Fruit fly (Drosophila melanogaster) whole organism, embryonic: ENCODE measurements around the gene bab1.

Source experiments
- ATbp ChIP-seq: fragments of 200-800 bp; sonication (Bioruptor generic); optimal IDR thresholded peaks from 2 replicates; lab custom pipeline; 2017; ENCODE audit warnings: missing biosample characterization, mild to moderate bottlenecking, missing genetic modification characterization, missing genetic modification reagents
- Blimp-1 ChIP-seq: fragments of 200-800 bp; sonication (Bioruptor generic); optimal IDR thresholded peaks from 3 replicates; lab custom pipeline; 2018; ENCODE audit warnings: missing biosample characterization, missing genetic modification characterization, mild to moderate bottlenecking, moderate library complexity, missing genetic modification reagents
- Bteb2 ChIP-seq: fragments of 200-800 bp; sonication (Bioruptor generic); optimal IDR thresholded peaks from 2 replicates; lab custom pipeline; 2016; ENCODE audit warnings: missing biosample characterization, missing genetic modification characterization
- CG10543 ChIP-seq: fragments of 200-800 bp; sonication (Bioruptor generic); optimal IDR thresholded peaks from 3 replicates; lab custom pipeline; 2017; ENCODE audit warnings: missing biosample characterization, mild to moderate bottlenecking, missing genetic modification characterization, moderate library complexity
- CG11398 ChIP-seq: fragments of 200-800 bp; sonication (Bioruptor generic); optimal IDR thresholded peaks from 2 replicates; lab custom pipeline; 2016; ENCODE audit warnings: missing biosample characterization, missing genetic modification characterization
- CG13296 ChIP-seq: fragments of 200-800 bp; sonication (Bioruptor generic); optimal IDR thresholded peaks from 3 replicates; lab custom pipeline; 2018; ENCODE audit warnings: missing biosample characterization, mild to moderate bottlenecking, missing genetic modification characterization
- CG15479 ChIP-seq: fragments of 200-800 bp; sonication (Bioruptor generic); optimal IDR thresholded peaks from 3 replicates; lab custom pipeline; 2019; ENCODE audit warnings: missing biosample characterization, mild to moderate bottlenecking, missing genetic modification characterization, moderate library complexity
- CG1602 ChIP-seq: fragments of 200-800 bp; sonication (Bioruptor generic); optimal IDR thresholded peaks from 3 replicates; lab custom pipeline; 2016; ENCODE audit warnings: missing biosample characterization, missing genetic modification characterization
- CG16779 ChIP-seq: fragments of 200-800 bp; sonication (Bioruptor generic); IDR thresholded peaks from 2 replicates; pipeline ENCODE4 v1.3.6; 2022; ENCODE audit warnings: missing biosample characterization, missing genetic modification characterization
- CG17186 ChIP-seq: fragments of 200-800 bp; sonication (Bioruptor generic); optimal IDR thresholded peaks from 3 replicates; lab custom pipeline; 2017; ENCODE audit warnings: missing biosample characterization, missing genetic modification reagents, missing genetic modification characterization
- CG31224 ChIP-seq: fragments of 200-800 bp; sonication (Bioruptor generic); IDR thresholded peaks from 2 replicates; pipeline ENCODE4 v1.3.6; 2022; ENCODE audit warnings: missing biosample characterization, missing genetic modification characterization
- CG31388 ChIP-seq: fragments of 200-800 bp; sonication (Bioruptor generic); optimal IDR thresholded peaks from 2 replicates; lab custom pipeline; 2016; ENCODE audit warnings: missing biosample characterization, missing genetic modification characterization
- CG31441 ChIP-seq: fragments of 200-800 bp; sonication (Bioruptor generic); IDR thresholded peaks from 2 replicates; pipeline ENCODE4 v1.3.6; 2022; ENCODE audit warnings: missing biosample characterization, missing genetic modification characterization
- CG3847 ChIP-seq: fragments of 200-800 bp; sonication (Bioruptor generic); IDR thresholded peaks from 2 replicates; pipeline ENCODE4 v1.3.6; 2022; ENCODE audit warnings: missing biosample characterization, missing genetic modification characterization
- CG6254 ChIP-seq: fragments of 200-800 bp; sonication (Bioruptor generic); optimal IDR thresholded peaks from 3 replicates; lab custom pipeline; 2017; ENCODE audit warnings: mild to moderate bottlenecking, missing biosample characterization, missing genetic modification reagents, missing genetic modification characterization
- CG7556 ChIP-seq: fragments of 200-800 bp; sonication (Bioruptor generic); optimal IDR thresholded peaks from 2 replicates; lab custom pipeline; 2017; ENCODE audit warnings: missing biosample characterization, mild to moderate bottlenecking, missing genetic modification characterization
- CG8388 ChIP-seq: fragments of 200-800 bp; sonication (Bioruptor generic); optimal IDR thresholded peaks from 2 replicates; lab custom pipeline; 2019; ENCODE audit warnings: missing biosample characterization, mild to moderate bottlenecking, missing genetic modification characterization, moderate library complexity
- CG9437 ChIP-seq: fragments of 200-800 bp; sonication (Bioruptor generic); optimal IDR thresholded peaks from 2 replicates; lab custom pipeline; 2018; ENCODE audit warnings: missing biosample characterization, mild to moderate bottlenecking, missing genetic modification characterization
- Camta ChIP-seq: fragments of 200-800 bp; sonication (Bioruptor generic); optimal IDR thresholded peaks from 2 replicates; lab custom pipeline; 2016; ENCODE audit warnings: missing biosample characterization, missing genetic modification characterization
- Dp ChIP-seq: fragments of 200-800 bp; sonication (Bioruptor generic); optimal IDR thresholded peaks from 2 replicates; lab custom pipeline; 2018; ENCODE audit warnings: missing biosample characterization, mild to moderate bottlenecking, missing genetic modification characterization, moderate library complexity
- Hr3 ChIP-seq: fragments of 200-800 bp; sonication (Bioruptor generic); optimal IDR thresholded peaks from 3 replicates; lab custom pipeline; 2016; ENCODE audit warnings: missing biosample characterization, missing genetic modification characterization
- Hr39 ChIP-seq: fragments of >200 bp; optimal IDR thresholded peaks from 2 replicates; lab custom pipeline; 2017
- Neu2 ChIP-seq: fragments of 200-800 bp; sonication (Bioruptor generic); optimal IDR thresholded peaks from 3 replicates; lab custom pipeline; 2016; ENCODE audit warnings: missing biosample characterization, missing genetic modification characterization, borderline replicate concordance
- Poxn ChIP-seq: fragments of 200-800 bp; sonication (Bioruptor generic); IDR thresholded peaks from 2 replicates; pipeline ENCODE4 v1.3.6; 2022; ENCODE audit warnings: missing biosample characterization, missing genetic modification characterization
- Usf ChIP-seq: fragments of 200-800 bp; sonication (Bioruptor generic); optimal IDR thresholded peaks from 2 replicates; lab custom pipeline; 2017; ENCODE audit warnings: missing genotype, missing biosample characterization, missing genetic modification characterization
- ato ChIP-seq: fragments of 200-800 bp; sonication (Bioruptor generic); IDR thresholded peaks from 2 replicates; pipeline ENCODE4 v1.3.6; 2022; ENCODE audit warnings: missing biosample characterization, missing genetic modification characterization; ENCODE audit not compliant: partially characterized antibody
- danr ChIP-seq: fragments of 200-800 bp; sonication (Bioruptor generic); IDR thresholded peaks from 2 replicates; pipeline ENCODE4 v1.3.6; 2022; ENCODE audit warnings: missing biosample characterization, missing genetic modification characterization
- fd3F ChIP-seq: fragments of 200-800 bp; sonication (Bioruptor generic); optimal IDR thresholded peaks from 2 replicates; lab custom pipeline; 2018; ENCODE audit warnings: missing biosample characterization, mild to moderate bottlenecking, missing genetic modification characterization, moderate library complexity
- fd64A ChIP-seq: fragments of 200-800 bp; sonication (Bioruptor generic); optimal IDR thresholded peaks from 3 replicates; lab custom pipeline; 2018; ENCODE audit warnings: missing biosample characterization, mild to moderate bottlenecking, missing genetic modification characterization
- gce ChIP-seq: fragments of 200-800 bp; sonication (Bioruptor generic); IDR thresholded peaks from 3 replicates; pipeline ENCODE4 v1.3.6; 2022; ENCODE audit warnings: missing biosample characterization, missing genetic modification characterization
- hth ChIP-seq: fragments of >200 bp; optimal IDR thresholded peaks from 2 replicates; lab custom pipeline; 2017; ENCODE audit warnings: inconsistent platforms
- kay ChIP-seq: fragments of 200-800 bp; sonication (Bioruptor generic); optimal IDR thresholded peaks from 2 replicates; lab custom pipeline; 2016; ENCODE audit warnings: missing biosample characterization, missing genetic modification characterization
- klu ChIP-seq: fragments of 200-800 bp; sonication (Bioruptor generic); IDR thresholded peaks from 2 replicates; pipeline ENCODE4 v1.3.6; 2022; ENCODE audit warnings: missing biosample characterization, missing genetic modification characterization
- lola ChIP-seq, 3 experiments: fragments of >200 bp in 2 of 3; fragments of 200-800 bp in 1 of 3; sonication (Bioruptor generic) in 1 of 3; optimal IDR thresholded peaks; 2 replicates each; lab custom pipeline; 2017 to 2019; ENCODE audit warnings: missing biosample characterization in 3 of 3, missing genetic modification characterization in 3 of 3, mild to moderate bottlenecking in 1 of 3, moderate library complexity in 1 of 3
- nmo ChIP-seq: fragments of 200-800 bp; sonication (Bioruptor generic); optimal IDR thresholded peaks from 2 replicates; lab custom pipeline; 2018; ENCODE audit warnings: missing biosample characterization, mild to moderate bottlenecking, missing genetic modification characterization, moderate library complexity
- oc ChIP-seq: fragments of 200-800 bp; sonication (Bioruptor generic); optimal IDR thresholded peaks from 2 replicates; lab custom pipeline; 2018; ENCODE audit warnings: missing biosample characterization, mild to moderate bottlenecking, missing genetic modification characterization, moderate library complexity
- pnt ChIP-seq: fragments of 200-800 bp; sonication (Bioruptor generic); optimal IDR thresholded peaks from 3 replicates; lab custom pipeline; 2016; ENCODE audit warnings: missing biosample characterization, missing genetic modification characterization
- pros ChIP-seq: fragments of 200-800 bp; sonication (Bioruptor generic); optimal IDR thresholded peaks from 3 replicates; lab custom pipeline; 2019; ENCODE audit warnings: missing biosample characterization, mild to moderate bottlenecking, missing genetic modification characterization, moderate library complexity
- run ChIP-seq: fragments of 200-800 bp; sonication (Bioruptor generic); optimal IDR thresholded peaks from 3 replicates; lab custom pipeline; 2018; ENCODE audit warnings: missing biosample characterization, mild to moderate bottlenecking, missing genetic modification characterization
- sc ChIP-seq, 3 experiments: fragments of >200 bp in 2 of 3; fragments of 200-800 bp in 1 of 3; sonication (Bioruptor generic) in 1 of 3; optimal IDR thresholded peaks; 2 replicates in 2 of 3; 3 replicates in 1 of 3; lab custom pipeline; 2017; ENCODE audit warnings: mild to moderate bottlenecking in 1 of 3, missing biosample characterization in 1 of 3, missing genetic modification characterization in 1 of 3, missing genetic modification reagents in 1 of 3
- schlank ChIP-seq: fragments of 200-800 bp; sonication (Bioruptor generic); optimal IDR thresholded peaks from 2 replicates; lab custom pipeline; 2018; ENCODE audit warnings: missing biosample characterization, mild to moderate bottlenecking, missing genetic modification characterization
- sd ChIP-seq: fragments of 200-800 bp; sonication (Bioruptor generic); optimal IDR thresholded peaks from 3 replicates; lab custom pipeline; 2018; ENCODE audit warnings: missing biosample characterization, mild to moderate bottlenecking, missing genetic modification characterization, moderate library complexity
- sr ChIP-seq: fragments of 200-800 bp; sonication (Bioruptor generic); IDR thresholded peaks from 3 replicates; pipeline ENCODE4 v1.3.6; 2022; ENCODE audit warnings: missing biosample characterization, missing genetic modification characterization
- tgo ChIP-seq: fragments of 200-800 bp; sonication (Bioruptor generic); IDR thresholded peaks from 3 replicates; pipeline ENCODE4 v1.3.6; 2022; ENCODE audit warnings: missing biosample characterization, missing genetic modification characterization
- tna ChIP-seq: fragments of 200-800 bp; sonication (Bioruptor generic); IDR thresholded peaks from 2 replicates; pipeline ENCODE4 v1.3.6; 2022; ENCODE audit warnings: missing biosample characterization, missing genetic modification characterization; ENCODE audit not compliant: partially characterized antibody
- trh ChIP-seq: fragments of 200-800 bp; sonication (Bioruptor generic); optimal IDR thresholded peaks from 2 replicates; lab custom pipeline; 2016; ENCODE audit warnings: missing biosample characterization, missing genetic modification characterization
- tx ChIP-seq: fragments of 200-800 bp; sonication (Bioruptor generic); optimal IDR thresholded peaks from 2 replicates; lab custom pipeline; 2016; ENCODE audit warnings: missing biosample characterization, missing genetic modification characterization
- z ChIP-seq: fragments of 200-800 bp; sonication (Bioruptor generic); IDR thresholded peaks from 3 replicates; pipeline ENCODE4 v1.3.6; 2022; ENCODE audit warnings: missing biosample characterization, missing genetic modification characterization
- zen ChIP-seq: fragments of 200-800 bp; sonication (Bioruptor generic); optimal IDR thresholded peaks from 3 replicates; lab custom pipeline; 2018; ENCODE audit warnings: missing biosample characterization, mild to moderate bottlenecking, missing genetic modification characterization, moderate library complexity
- zen2 ChIP-seq: fragments of 200-800 bp; sonication (Bioruptor generic); IDR thresholded peaks from 3 replicates; pipeline ENCODE4 v1.3.6; 2022; ENCODE audit warnings: missing biosample characterization, missing genetic modification characterization; ENCODE audit not compliant: partially characterized antibody

The bab1 gene

dm6 chr3L:1084380-1085097 lies 16.4 kb downstream of the bab1 start (continued):
- TF ChIP-seq Camta: no peak
- no peak for TF ChIP-seq CG31388
- TF ChIP-seq Dp: no peak
- no peak for TF ChIP-seq pros (GFP tag; lab: Kevin White, UChicago)
- no peak for TF ChIP-seq CG10543 (GFP tag; lab: Kevin White, UChicago)
- no peak for TF ChIP-seq ato (GFP tag; lab: Robert Waterston, UW)
- TF ChIP-seq CG13296 (GFP tag; lab: Kevin White, UChicago): no peak
- TF ChIP-seq Poxn: no peak
- no peak for TF ChIP-seq Hr39 (lab: Kevin White, UChicago)
- no peak for TF ChIP-seq schlank (tag; lab: Kevin White, UChicago)
- no peak for TF ChIP-seq CG17186 (GFP tag; lab: Kevin White, UChicago)
- no peak for TF ChIP-seq CG1602 (GFP tag; lab: Kevin White, UChicago)
- no peak for TF ChIP-seq sd (tag; lab: Kevin White, UChicago)
- TF ChIP-seq hth (lab: Kevin White, UChicago): no peak
- no peak for TF ChIP-seq fd3F (GFP tag; lab: Kevin White, UChicago)
- no peak for TF ChIP-seq sc (optimal IDR thresholded peaks at IDR 0.05; lab: Kevin White, UChicago)
- peak; percentile 6 for TF ChIP-seq sc (GFP tag; optimal IDR thresholded peaks at IDR 0.05; lab: Kevin White, UChicago)
- TF ChIP-seq klu: no peak
- TF ChIP-seq Usf (GFP tag; lab: Kevin White, UChicago): no peak
- no peak for TF ChIP-seq tna (GFP tag; lab: Robert Waterston, UW)
- TF ChIP-seq tgo: no peak
- peak in 1 of 3 experiments; percentile 51 for TF ChIP-seq lola (GFP tag; optimal IDR thresholded peaks at IDR 0.05; lab: Kevin White, UChicago)
- TF ChIP-seq CG6254 (GFP tag; lab: Kevin White, UChicago): peak; percentile 11
- TF ChIP-seq CG8388: peak; percentile 31
- TF ChIP-seq CG31441: no peak
- TF ChIP-seq z (GFP tag; lab: Robert Waterston, UW): no peak
- no peak for TF ChIP-seq tx (GFP tag; lab: Kevin White, UChicago)
- no peak for TF ChIP-seq CG7556
- TF ChIP-seq danr (GFP tag; lab: Robert Waterston, UW): no peak
- TF ChIP-seq oc (tag; lab: Kevin White, UChicago): no peak
- TF ChIP-seq run: no peak
- TF ChIP-seq Hr3 (GFP tag; lab: Kevin White, UChicago): no peak
- peak; percentile 39 for TF ChIP-seq Blimp-1 (GFP tag; lab: Kevin White, UChicago)
- no peak for TF ChIP-seq kay (GFP tag; lab: Kevin White, UChicago)
- no peak for TF ChIP-seq CG15479 (GFP tag; lab: Kevin White, UChicago)
- no peak for TF ChIP-seq CG16779 (GFP tag; lab: Robert Waterston, UW)
- no peak for TF ChIP-seq trh (GFP tag; lab: Kevin White, UChicago)
- no peak for TF ChIP-seq fd64A (GFP tag; lab: Kevin White, UChicago)
- no peak for TF ChIP-seq zen2
- TF ChIP-seq CG9437: no peak
- TF ChIP-seq nmo: peak; percentile 41
- TF ChIP-seq Neu2 (GFP tag; lab: Kevin White, UChicago): no peak
- TF ChIP-seq pnt (GFP tag; lab: Kevin White, UChicago): no peak
- TF ChIP-seq Bteb2 (GFP tag; lab: Kevin White, UChicago): no peak
- TF ChIP-seq ATbp (GFP tag; lab: Kevin White, UChicago): peak; percentile 3
- TF ChIP-seq CG11398 (GFP tag; lab: Kevin White, UChicago): no peak
- no peak for TF ChIP-seq gce (GFP tag; lab: Robert Waterston, UW)
- no peak for TF ChIP-seq CG31224
- no peak for TF ChIP-seq CG3847
- no peak for TF ChIP-seq zen
- TF ChIP-seq sr (GFP tag; lab: Robert Waterston, UW): no peak
